Worm (Caenorhabditis elegans) whole organism, L1 larva: Measurements from ENCODE around the gene nspe-7.
A peak's percentile ranks its signal among the peaks of the same experiment; 100 is the strongest.

ENCODE experiments used
- C04F5.9 ChIP-seq: sonication (generic microtip); optimal IDR thresholded peaks from 2 replicates; lab custom pipeline; 2016; ENCODE audit warnings: missing genetic modification characterization, missing compliant biosample characterization
- F16B12.6 ChIP-seq: fragments of 150-350 bp; optimal IDR thresholded peaks from 2 replicates; lab custom pipeline; 2014; ENCODE audit warnings: missing biosample characterization, missing genetic modification characterization
- Y116A8C.19 ChIP-seq: sonication (generic microtip); optimal IDR thresholded peaks from 2 replicates; lab custom pipeline; 2016; ENCODE audit warnings: missing compliant biosample characterization, missing genetic modification characterization, borderline replicate concordance
- aha-1 ChIP-seq: fragments of 150-350 bp; optimal IDR thresholded peaks from 2 replicates; lab custom pipeline; 2014; ENCODE audit warnings: missing biosample characterization, missing genetic modification characterization
- alr-1 ChIP-seq: fragments of 200-800 bp; sonication (Bioruptor generic); optimal IDR thresholded peaks from 2 replicates; lab custom pipeline; 2018; ENCODE audit warnings: borderline replicate concordance, mild to moderate bottlenecking, missing genetic modification characterization, missing compliant biosample characterization
- blmp-1 ChIP-seq: fragments of 150-350 bp; optimal IDR thresholded peaks from 2 replicates; lab custom pipeline; 2014; ENCODE audit warnings: missing biosample characterization, missing genetic modification characterization
- dpl-1 ChIP-seq, 3 experiments: fragments of 150-350 bp in 2 of 3; sonication (generic microtip) in 1 of 3; optimal IDR thresholded peaks; 2 replicates each; lab custom pipeline; 2014 to 2017; ENCODE audit warnings: missing biosample characterization in 3 of 3, missing genetic modification characterization in 3 of 3, missing genetic modification reagents in 3 of 3
- dsc-1 ChIP-seq: sonication (generic microtip); optimal IDR thresholded peaks from 2 replicates; lab custom pipeline; 2016; ENCODE audit warnings: mild to moderate bottlenecking, missing genetic modification characterization, missing compliant biosample characterization
- efl-3 ChIP-seq: fragments of 200-800 bp; sonication (Bioruptor generic); optimal IDR thresholded peaks from 2 replicates; lab custom pipeline; 2018; ENCODE audit warnings: mild to moderate bottlenecking, missing genetic modification characterization, missing compliant biosample characterization
- egl-13 ChIP-seq: sonication (generic microtip); optimal IDR thresholded peaks from 2 replicates; lab custom pipeline; 2016; ENCODE audit warnings: missing genotype, missing genetic modification reagents, missing genetic modification characterization, missing compliant biosample characterization
- egl-27 ChIP-seq, 2 experiments: fragments of 150-350 bp in 1 of 2; sonication (generic microtip); optimal IDR thresholded peaks; 3 replicates each; lab custom pipeline; 2017 to 2018; ENCODE audit warnings: missing biosample characterization in 2 of 2, missing genetic modification characterization in 2 of 2, missing genetic modification reagents in 2 of 2
- elt-2 ChIP-seq: sonication (generic microtip); optimal IDR thresholded peaks from 2 replicates; lab custom pipeline; 2016; ENCODE audit warnings: missing genetic modification characterization, mild to moderate bottlenecking, inconsistent platforms, missing compliant biosample characterization, missing genetic modification reagents
- elt-3 ChIP-seq, 6 experiments: fragments of 150-350 bp in 1 of 6; sonication (generic microtip); optimal IDR thresholded peaks; 2 replicates each; lab custom pipeline; 2017 to 2018; ENCODE audit warnings: missing biosample characterization in 6 of 6, missing genetic modification characterization in 6 of 6, inconsistent platforms in 1 of 6
- ets-5 ChIP-seq: fragments of 200-800 bp; sonication (Bioruptor generic); IDR thresholded peaks from 2 replicates; pipeline ENCODE4 v1.3.6; 2022; ENCODE audit warnings: missing genetic modification characterization, missing compliant biosample characterization
- fkh-8 ChIP-seq: sonication (generic microtip); optimal IDR thresholded peaks from 2 replicates; lab custom pipeline; 2016; ENCODE audit warnings: mild to moderate bottlenecking, missing genetic modification characterization, missing compliant biosample characterization
- hlh-4 ChIP-seq: sonication (generic microtip); optimal IDR thresholded peaks from 2 replicates; lab custom pipeline; 2016; ENCODE audit warnings: mild to moderate bottlenecking, missing genetic modification characterization, missing compliant biosample characterization
- hpl-2 ChIP-seq: fragments of 150-350 bp; optimal IDR thresholded peaks from 2 replicates; lab custom pipeline; 2014; ENCODE audit warnings: missing biosample characterization, missing genetic modification reagents, missing genetic modification characterization
- isw-1 ChIP-seq: fragments of 200-800 bp; sonication (Bioruptor generic); IDR thresholded peaks from 2 replicates; pipeline ENCODE4 v1.3.6; 2022; ENCODE audit warnings: missing genetic modification characterization, missing compliant biosample characterization
- lin-13 ChIP-seq: fragments of 150-350 bp; optimal IDR thresholded peaks from 2 replicates; lab custom pipeline; 2014; ENCODE audit warnings: missing biosample characterization, missing genetic modification reagents, missing genetic modification characterization
- lin-14 ChIP-seq: fragments of 200-800 bp; sonication (Bioruptor generic); optimal IDR thresholded peaks from 2 replicates; lab custom pipeline; 2018; ENCODE audit warnings: mild to moderate bottlenecking, missing genetic modification characterization, moderate library complexity, missing compliant biosample characterization
- lin-39 ChIP-seq: fragments of 150-350 bp; optimal IDR thresholded peaks from 2 replicates; lab custom pipeline; 2014; ENCODE audit warnings: missing biosample characterization, missing genetic modification reagents, missing genetic modification characterization
- lsy-2 ChIP-seq, 2 experiments: fragments of 150-350 bp; optimal IDR thresholded peaks; 2 replicates each; lab custom pipeline; 2014; ENCODE audit warnings: missing biosample characterization in 2 of 2, missing genetic modification characterization in 2 of 2
- mdl-1 ChIP-seq, 2 experiments: fragments of 150-350 bp; optimal IDR thresholded peaks; 2 replicates each; lab custom pipeline; 2014 to 2017; ENCODE audit warnings: missing biosample characterization in 2 of 2, missing genetic modification characterization in 2 of 2, inconsistent platforms in 1 of 2
- mef-2 ChIP-seq: fragments of 150-350 bp; optimal IDR thresholded peaks from 2 replicates; lab custom pipeline; 2014; ENCODE audit warnings: missing biosample characterization, missing genetic modification characterization
- nhr-12 ChIP-seq: sonication (generic microtip); optimal IDR thresholded peaks from 2 replicates; lab custom pipeline; 2017; ENCODE audit warnings: missing biosample characterization, missing genetic modification characterization
- nhr-20 ChIP-seq: sonication (generic microtip); optimal IDR thresholded peaks from 2 replicates; lab custom pipeline; 2016; ENCODE audit warnings: mild to moderate bottlenecking, missing genetic modification characterization, missing compliant biosample characterization
- nhr-28 ChIP-seq: fragments of 150-350 bp; optimal IDR thresholded peaks from 2 replicates; lab custom pipeline; 2014; ENCODE audit warnings: missing biosample characterization, missing genetic modification characterization
- nhr-47 ChIP-seq: sonication (generic microtip); optimal IDR thresholded peaks from 2 replicates; lab custom pipeline; 2016; ENCODE audit warnings: mild to moderate bottlenecking, missing genetic modification characterization, moderate library complexity, missing compliant biosample characterization
- nhr-71 ChIP-seq: sonication (generic microtip); optimal IDR thresholded peaks from 2 replicates; lab custom pipeline; 2016; ENCODE audit warnings: mild to moderate bottlenecking, missing genetic modification characterization, moderate library complexity, missing compliant biosample characterization
- nhr-76 ChIP-seq: sonication (generic microtip); optimal IDR thresholded peaks from 2 replicates; lab custom pipeline; 2017; ENCODE audit warnings: missing biosample characterization, missing genetic modification characterization
- nhr-84 ChIP-seq: sonication (generic microtip); optimal IDR thresholded peaks from 2 replicates; lab custom pipeline; 2017; ENCODE audit warnings: missing biosample characterization, missing genetic modification characterization
- nhr-85 ChIP-seq: sonication (generic microtip); peaks from one replicate; lab custom pipeline; 2016; ENCODE audit warnings: missing genetic modification characterization, inconsistent platforms, missing compliant biosample characterization
- nhr-90 ChIP-seq: sonication (generic microtip); optimal IDR thresholded peaks from 2 replicates; lab custom pipeline; 2016; ENCODE audit warnings: mild to moderate bottlenecking, missing genetic modification characterization, missing compliant biosample characterization; ENCODE audit not compliant: poor library complexity
- pag-3 ChIP-seq: sonication (generic microtip); optimal IDR thresholded peaks from 2 replicates; lab custom pipeline; 2017; ENCODE audit warnings: missing genetic modification characterization, mild to moderate bottlenecking, missing compliant biosample characterization, antibody characterized with exemption, borderline replicate concordance; ENCODE audit not compliant: insufficient read depth
- pqm-1 ChIP-seq: sonication (generic microtip); optimal IDR thresholded peaks from 3 replicates; lab custom pipeline; 2017; ENCODE audit warnings: missing biosample characterization, missing genetic modification characterization
- snpc-4 ChIP-seq: fragments of 150-350 bp; optimal IDR thresholded peaks from 2 replicates; lab custom pipeline; 2014; ENCODE audit warnings: missing biosample characterization, missing genetic modification characterization
- sptf-1 ChIP-seq: fragments of 150-350 bp; optimal IDR thresholded peaks from 2 replicates; lab custom pipeline; 2014; ENCODE audit warnings: missing biosample characterization, missing genetic modification characterization
- sup-37 ChIP-seq: fragments of 200-800 bp; sonication (Bioruptor generic); optimal IDR thresholded peaks from 2 replicates; lab custom pipeline; 2018; ENCODE audit warnings: mild to moderate bottlenecking, missing genetic modification characterization, missing compliant biosample characterization
- swsn-7 ChIP-seq: sonication (generic microtip); optimal IDR thresholded peaks from 2 replicates; lab custom pipeline; 2016; ENCODE audit warnings: missing genetic modification characterization, missing compliant biosample characterization
- tbx-2 ChIP-seq: sonication (generic microtip); optimal IDR thresholded peaks from 2 replicates; lab custom pipeline; 2016; ENCODE audit warnings: missing genetic modification characterization, missing compliant biosample characterization
- unc-30 ChIP-seq: sonication (generic microtip); optimal IDR thresholded peaks from 2 replicates; lab custom pipeline; 2017; ENCODE audit warnings: missing biosample characterization, missing genetic modification characterization
- unc-62 ChIP-seq: fragments of 150-350 bp; optimal IDR thresholded peaks from 2 replicates; lab custom pipeline; 2014; ENCODE audit warnings: missing biosample characterization, missing genetic modification reagents, missing genetic modification characterization
- unc-86 ChIP-seq: sonication (generic microtip); optimal IDR thresholded peaks from 2 replicates; lab custom pipeline; 2016; ENCODE audit warnings: missing genetic modification characterization, missing compliant biosample characterization
- zag-1 ChIP-seq: fragments of 150-350 bp; optimal IDR thresholded peaks from 2 replicates; lab custom pipeline; 2014; ENCODE audit warnings: missing biosample characterization, missing genetic modification characterization
- ztf-11 ChIP-seq, 2 experiments: sonication (generic microtip); optimal IDR thresholded peaks; 2 replicates each; lab custom pipeline; 2016 to 2017; ENCODE audit warnings: missing genetic modification characterization in 2 of 2, missing biosample characterization in 1 of 2, missing compliant biosample characterization in 1 of 2
- ztf-4 ChIP-seq: fragments of 150-350 bp; optimal IDR thresholded peaks from 2 replicates; lab custom pipeline; 2014; ENCODE audit warnings: missing biosample characterization, missing genetic modification characterization

Gene nspe-7

DNA sequence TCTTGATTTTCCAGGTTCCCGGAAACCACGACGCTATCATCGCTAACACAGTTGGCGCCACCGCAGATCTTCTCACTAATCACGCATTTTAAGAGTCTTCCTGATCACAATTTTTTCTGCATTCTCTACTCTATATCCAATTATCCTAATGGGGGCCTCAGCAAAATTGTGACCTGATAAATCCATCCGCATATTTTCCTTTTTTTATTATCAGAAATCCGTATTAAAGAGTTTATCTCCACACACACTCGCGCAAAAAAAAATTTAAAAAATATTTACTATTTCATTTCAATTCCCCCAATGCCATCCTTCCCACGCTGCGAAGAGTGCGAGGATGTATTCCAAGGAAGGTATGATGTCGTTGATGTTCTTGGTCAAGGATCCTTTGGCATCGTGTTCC lies 20.1 kb upstream of the nspe-7 start, which contains the start of gene Y38E10A.8:
Y38E10A.8 (plus strand) TSS at position 301 of the 400 bp plus-strand sequence.
- no peak for TF ChIP-seq nhr-12 (tag; lab: Kevin White, UChicago)
- no peak for TF ChIP-seq ztf-11 (tag; optimal IDR thresholded peaks at IDR 0.05; lab: Kevin White, UChicago)
- peak; percentile 19 for TF ChIP-seq dsc-1 (tag; lab: Kevin White, UChicago)
- TF ChIP-seq sptf-1, result no peak

DNA sequence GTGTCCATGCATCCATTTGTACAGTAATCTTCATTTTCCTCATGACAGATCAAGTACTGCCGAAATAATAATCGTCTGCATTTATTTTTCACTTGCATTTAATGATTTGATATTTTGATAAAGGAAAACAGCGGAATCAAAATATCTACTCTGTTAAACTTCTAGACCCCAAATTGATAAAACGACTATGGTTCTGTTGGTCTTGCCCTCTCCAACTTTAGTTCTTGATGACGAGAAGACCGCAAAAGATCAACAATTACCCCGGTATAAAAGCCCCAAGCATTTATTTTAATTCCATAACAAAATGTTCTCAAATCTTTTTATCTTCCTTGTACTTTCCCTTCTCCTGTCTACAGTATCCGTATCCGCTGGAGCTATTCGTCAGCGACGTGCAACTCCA lies 18.3 kb upstream of the nspe-7 start, which contains the start of gene Y38E10A.9:
Y38E10A.9 (plus strand) TSS at position 301 of the 400 bp plus-strand sequence.
- TF ChIP-seq hlh-4 (tag; lab: Kevin White, UChicago), result no peak

DNA sequence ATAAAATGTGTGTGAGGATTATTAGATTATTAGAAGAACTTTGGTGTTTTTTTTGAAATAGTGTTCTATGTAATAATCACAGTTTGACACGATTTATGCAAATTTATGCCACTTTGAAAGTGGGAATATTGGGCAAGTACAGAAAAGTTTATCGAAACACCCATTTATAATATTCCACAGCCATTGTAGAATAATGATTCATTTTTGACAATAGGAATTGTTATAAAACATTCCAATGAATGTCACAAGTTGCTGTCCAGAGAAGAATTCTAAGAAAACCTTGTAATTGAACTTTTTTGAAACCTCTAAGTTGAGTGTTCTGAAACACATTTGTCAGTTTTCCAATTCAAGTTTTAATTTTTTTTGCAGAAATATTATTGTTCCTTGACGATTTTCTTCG lies 14.8 kb upstream of the nspe-7 start, which contains the start of gene nspe-4:
nspe-4 (plus strand) TSS at position 301 of the 400 bp plus-strand sequence.
- TF ChIP-seq ets-5 (GFP tag; lab: Robert Waterston, UW) (no peak), nhr-28 (tag; lab: Kevin White, UChicago) (no peak), mef-2 (tag; lab: Kevin White, UChicago) (no peak), nhr-84 (tag; lab: Kevin White, UChicago) (no peak), elt-2 (tag; lab: Kevin White, UChicago) (no peak), zag-1 (tag; lab: Kevin White, UChicago) (no peak), isw-1 (no peak), swsn-7 (tag; lab: Kevin White, UChicago) (no peak), F16B12.6 (no peak), ztf-4 (tag; lab: Kevin White, UChicago) (no peak), mdl-1 (tag; optimal IDR thresholded peaks at IDR 0.05; lab: Kevin White, UChicago) (no peak), snpc-4 (tag; lab: Kevin White, UChicago) (no peak), nhr-47 (no peak), blmp-1 (tag; lab: Kevin White, UChicago) (no peak), elt-3 (tag; optimal IDR thresholded peaks at IDR 0.05; lab: Kevin White, UChicago) (no peak), dsc-1 (tag; lab: Kevin White, UChicago) (no peak), hlh-4 (tag; lab: Kevin White, UChicago) (no peak), nhr-71 (tag; lab: Kevin White, UChicago) (no peak)

DNA sequence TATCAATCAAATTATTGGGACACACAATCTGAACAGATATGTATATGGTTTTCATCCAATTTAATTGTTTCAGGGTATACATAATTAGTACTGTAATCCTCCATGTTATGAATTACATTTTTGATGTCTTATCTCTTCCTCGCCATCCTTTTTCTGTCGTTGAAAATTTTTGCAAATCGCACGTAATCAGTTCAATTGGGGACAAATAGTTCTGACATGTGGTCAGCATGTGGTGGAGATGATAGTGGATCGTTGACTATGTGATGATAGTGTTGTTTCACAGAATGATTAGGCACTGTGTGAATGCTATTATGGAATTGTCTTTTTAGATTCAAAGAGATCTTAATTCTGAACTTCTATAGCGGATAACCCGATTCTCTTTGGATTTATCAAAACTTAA lies 11.6 kb upstream of the nspe-7 start:
- TF ChIP-seq egl-27 (tag; optimal IDR thresholded peaks at IDR 0.05; lab: Kevin White, UChicago) (no peak), mdl-1 (tag; optimal IDR thresholded peaks at IDR 0.05; lab: Kevin White, UChicago) (peak in 1 of 2 experiments; percentile 42), nhr-71 (tag; lab: Kevin White, UChicago) (no peak), tbx-2 (tag; lab: Kevin White, UChicago) (peak; percentile 21), lin-39 (tag; lab: Kevin White, UChicago) (no peak), C04F5.9 (no peak), aha-1 (tag; lab: Kevin White, UChicago) (no peak), sup-37 (GFP tag; lab: Kevin White, UChicago) (no peak), ztf-11 (tag; optimal IDR thresholded peaks at IDR 0.05; lab: Kevin White, UChicago) (no peak), unc-30 (tag; lab: Kevin White, UChicago) (no peak), lsy-2 (tag; optimal IDR thresholded peaks at IDR 0.05; lab: Kevin White, UChicago) (no peak), pag-3 (tag; lab: Kevin White, UChicago) (no peak), lin-14 (GFP tag; lab: Kevin White, UChicago) (peak; percentile 36), sptf-1 (no peak), lin-13 (no peak), nhr-20 (tag; lab: Kevin White, UChicago) (peak; percentile 80), efl-3 (GFP tag; lab: Kevin White, UChicago) (no peak), nhr-76 (tag; lab: Kevin White, UChicago) (no peak), zag-1 (tag; lab: Kevin White, UChicago) (no peak), nhr-90 (peak; percentile 31), unc-62 (GFP tag; lab: Kevin White, UChicago) (no peak), nhr-85 (peak; percentile 78), dpl-1 (GFP tag; optimal IDR thresholded peaks at IDR 0.05; lab: Kevin White, UChicago) (no peak), fkh-8 (tag; lab: Kevin White, UChicago) (no peak), ets-5 (GFP tag; lab: Robert Waterston, UW) (no peak), hlh-4 (tag; lab: Kevin White, UChicago) (no peak), Y116A8C.19 (tag; lab: Kevin White, UChicago) (no peak), alr-1 (tag; lab: Kevin White, UChicago) (no peak), swsn-7 (tag; lab: Kevin White, UChicago) (no peak), pqm-1 (tag; lab: Kevin White, UChicago) (no peak), egl-13 (no peak), unc-86 (tag; lab: Kevin White, UChicago) (no peak), hpl-2 (GFP tag; lab: Kevin White, UChicago) (no peak)
